Worm (Caenorhabditis elegans): Measurements from ENCODE around the gene srd-56.

srd-56 gene

DNA sequence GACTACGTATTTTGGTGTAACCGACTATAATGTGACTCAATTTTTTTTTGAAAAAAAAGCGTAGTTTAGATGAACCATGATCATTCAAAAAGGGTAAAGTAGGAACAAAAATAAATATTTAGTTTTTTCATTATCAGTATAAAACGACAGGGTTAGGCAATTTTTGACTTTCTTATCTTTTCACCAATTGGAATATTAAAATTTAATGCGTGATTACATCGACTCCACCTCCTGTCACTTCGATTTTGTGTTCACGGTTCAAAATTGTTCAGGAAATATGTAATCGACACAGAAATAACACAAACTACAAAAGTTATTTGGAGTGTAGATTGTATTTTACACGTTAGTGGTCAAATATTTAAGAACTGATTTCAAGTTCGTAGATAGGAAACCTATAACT lies 36.2 kb downstream of the srd-56 start:
- no peak for TF ChIP-seq unc-62 (GFP tag; optimal IDR thresholded peaks at IDR 0.05)
- TF ChIP-seq elt-2 (tag; optimal IDR thresholded peaks at IDR 0.05) = peak; percentile 93
- TF ChIP-seq ZK546.5 (tag; optimal IDR thresholded peaks at IDR 0.05) = no peak
- peak; percentile 94 for TF ChIP-seq pqm-1 (tag; optimal IDR thresholded peaks at IDR 0.05)

DNA sequence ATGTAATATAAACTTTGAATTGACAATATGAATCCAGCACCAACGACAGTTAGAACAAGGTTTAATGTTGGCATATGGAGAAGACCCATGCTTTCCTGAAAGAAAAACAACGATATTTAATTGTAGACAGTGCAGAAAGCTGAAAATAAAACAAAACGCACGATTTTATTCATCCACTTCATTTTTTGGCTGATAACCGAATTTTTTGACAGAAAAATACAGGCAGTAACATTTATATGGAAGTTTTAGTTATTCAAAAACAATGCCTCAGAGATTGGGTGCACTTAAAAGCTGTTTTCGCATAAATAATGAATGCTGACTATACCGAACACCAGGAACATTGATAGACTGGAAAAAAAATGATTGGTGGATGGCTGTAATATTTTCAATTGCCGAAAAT lies 37.3 kb downstream of the srd-56 start, which contains the start of gene mfsd-13.2:
Gene mfsd-13.2 (minus strand): TSS at position 101 of the 400 bp plus-strand sequence.
- TF ChIP-seq daf-12 (tag; optimal IDR thresholded peaks at IDR 0.05) (no peak), lin-39 (tag; optimal IDR thresholded peaks at IDR 0.05) (no peak), snpc-4 (tag; optimal IDR thresholded peaks at IDR 0.05) (no peak), nhr-23 (tag; optimal IDR thresholded peaks at IDR 0.05) (no peak), hmg-11 (tag; optimal IDR thresholded peaks at IDR 0.05) (no peak), mdl-1 (tag; optimal IDR thresholded peaks at IDR 0.05) (no peak), egl-27 (tag; optimal IDR thresholded peaks at IDR 0.05) (no peak), zag-1 (tag; optimal IDR thresholded peaks at IDR 0.05) (no peak), lin-15B (tag; optimal IDR thresholded peaks at IDR 0.05) (no peak), R02D3.7 (tag; optimal IDR thresholded peaks at IDR 0.05) (no peak), elt-1 (tag; optimal IDR thresholded peaks at IDR 0.05) (no peak), nfya-1 (tag; optimal IDR thresholded peaks at IDR 0.05; ENCODE audit: insufficient read depth) (no peak), ceh-82 (tag; optimal IDR thresholded peaks at IDR 0.05) (no peak), pha-4 (tag; optimal IDR thresholded peaks at IDR 0.05) (no peak), ceh-9 (tag; optimal IDR thresholded peaks at IDR 0.05) (no peak)

DNA sequence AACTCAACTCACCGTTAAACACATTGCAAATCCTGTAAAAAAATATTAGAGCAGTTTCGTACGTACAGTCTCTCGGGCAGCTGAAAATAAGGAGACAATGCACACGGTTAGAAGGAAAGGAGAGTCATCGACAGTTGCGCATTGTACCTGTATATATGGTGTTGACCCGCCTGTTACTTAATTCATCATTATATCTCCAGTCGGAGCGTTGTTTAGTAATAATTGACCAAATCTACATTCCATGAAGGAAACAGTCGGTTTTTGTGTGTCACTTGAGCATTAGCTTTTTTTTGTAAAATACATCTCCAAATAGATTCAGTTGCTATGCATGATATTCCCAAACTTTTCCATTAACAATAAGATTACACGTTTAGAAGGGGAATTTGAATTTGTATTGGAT lies 41.5 kb downstream of the srd-56 start, which contains the start of gene C27H5.12:
Gene C27H5.12 (minus strand): TSS at position 101 of the 400 bp plus-strand sequence.
- TF ChIP-seq ceh-16 (tag; optimal IDR thresholded peaks at IDR 0.05) (no peak), egl-27 (tag; optimal IDR thresholded peaks at IDR 0.05) (no peak), zag-1 (tag; optimal IDR thresholded peaks at IDR 0.05) (no peak), lin-39 (tag; optimal IDR thresholded peaks at IDR 0.05) (no peak), nhr-43 (tag; optimal IDR thresholded peaks at IDR 0.05; ENCODE audit: poor library complexity, severe bottlenecking) (no peak), nhr-76 (tag; optimal IDR thresholded peaks at IDR 0.05) (no peak), pqm-1 (tag; optimal IDR thresholded peaks at IDR 0.05) (no peak), tbx-2 (tag; optimal IDR thresholded peaks at IDR 0.05) (no peak), nhr-11 (tag; optimal IDR thresholded peaks at IDR 0.05) (no peak), fkh-10 (GFP tag; optimal IDR thresholded peaks at IDR 0.05) (no peak), ztf-11 (tag; optimal IDR thresholded peaks at IDR 0.05) (no peak), egl-5 (tag; optimal IDR thresholded peaks at IDR 0.05) (no peak), eor-1 (tag; optimal IDR thresholded peaks at IDR 0.05) (no peak), ceh-28 (tag; optimal IDR thresholded peaks at IDR 0.05) (no peak), skn-1 (tag; optimal IDR thresholded peaks at IDR 0.05) (no peak), elt-3 (tag; optimal IDR thresholded peaks at IDR 0.05) (no peak), elt-1 (tag; optimal IDR thresholded peaks at IDR 0.05) (no peak), daf-12 (tag; optimal IDR thresholded peaks at IDR 0.05) (no peak)

DNA sequence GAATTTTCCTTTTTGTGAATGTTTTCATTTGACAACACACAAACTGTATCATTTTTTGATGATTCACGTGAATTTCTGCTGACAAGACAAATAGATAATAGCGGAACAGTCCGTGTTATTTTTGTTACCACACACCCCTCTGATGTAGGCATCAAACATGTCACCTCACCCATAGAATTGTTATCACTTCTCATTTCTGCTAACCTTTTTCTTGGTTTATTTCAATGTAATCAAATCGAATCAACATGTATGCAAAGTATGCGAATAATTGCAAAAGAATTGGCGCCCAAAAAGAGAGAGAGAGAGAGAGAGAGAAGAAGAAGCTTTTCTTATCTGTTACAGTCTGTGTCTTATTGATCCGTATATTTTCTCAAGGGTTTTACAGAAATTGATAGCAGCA lies 45.6 kb downstream of the srd-56 start:
- TF ChIP-seq nhr-25 (tag; optimal IDR thresholded peaks at IDR 0.05) = peak; percentile 0
- TF ChIP-seq nhr-77 (tag; optimal IDR thresholded peaks at IDR 0.05) = no peak
- TF ChIP-seq elt-2 (tag; optimal IDR thresholded peaks at IDR 0.05) = peak; percentile 89
- no peak for TF ChIP-seq elt-3 (tag; optimal IDR thresholded peaks at IDR 0.05)
- TF ChIP-seq pqm-1 (tag; optimal IDR thresholded peaks at IDR 0.05) = peak; percentile 50
- TF ChIP-seq nhr-23 (tag; optimal IDR thresholded peaks at IDR 0.05) = peak; percentile 18
- TF ChIP-seq jun-1 (tag; optimal IDR thresholded peaks at IDR 0.05) = peak; percentile 54
- peak; percentile 42 for TF ChIP-seq ceh-28 (tag; optimal IDR thresholded peaks at IDR 0.05)
- peak; percentile 6 for TF ChIP-seq fos-1 (tag; optimal IDR thresholded peaks at IDR 0.05)
- TF ChIP-seq pha-4 (tag; optimal IDR thresholded peaks at IDR 0.05) = peak; percentile 64
- TF ChIP-seq lsy-12 (tag; optimal IDR thresholded peaks at IDR 0.05) = no peak

DNA sequence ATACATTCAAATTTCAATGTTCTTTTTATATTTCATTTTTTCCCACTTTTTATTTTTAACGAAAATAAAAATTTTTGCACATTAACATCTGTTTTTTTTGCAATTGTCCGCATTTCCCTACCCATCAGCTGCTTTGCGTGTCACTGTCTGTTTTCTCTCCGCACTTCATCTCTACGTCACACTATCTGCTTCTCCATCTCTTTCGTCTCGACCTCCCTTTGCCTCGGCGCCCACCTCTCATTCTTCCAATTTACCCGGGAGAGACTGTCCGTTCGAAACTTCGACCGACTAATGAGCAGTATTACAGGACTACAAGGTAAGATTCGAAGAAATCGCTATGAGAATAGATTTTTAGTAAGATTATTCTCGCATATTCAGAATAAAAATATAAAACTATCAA lies 47.6 kb downstream of the srd-56 start, which contains the start of gene C27H5.2:
Gene C27H5.2 (plus strand): TSS at position 190 of the 400 bp plus-strand sequence.
- TF ChIP-seq ama-1 (optimal IDR thresholded peaks at IDR 0.05) (peak; percentile 27), elt-3 (tag; optimal IDR thresholded peaks at IDR 0.05) (no peak), pha-4 (tag; optimal IDR thresholded peaks at IDR 0.05) (no peak), elt-2 (tag; optimal IDR thresholded peaks at IDR 0.05) (peak; percentile 20), lsy-12 (tag; optimal IDR thresholded peaks at IDR 0.05) (no peak), nhr-25 (tag; optimal IDR thresholded peaks at IDR 0.05) (peak; percentile 13), egl-27 (tag; optimal IDR thresholded peaks at IDR 0.05) (no peak)
